Fruit fly (Drosophila melanogaster): Measurements from ENCODE around the gene croc.

croc gene

DNA sequence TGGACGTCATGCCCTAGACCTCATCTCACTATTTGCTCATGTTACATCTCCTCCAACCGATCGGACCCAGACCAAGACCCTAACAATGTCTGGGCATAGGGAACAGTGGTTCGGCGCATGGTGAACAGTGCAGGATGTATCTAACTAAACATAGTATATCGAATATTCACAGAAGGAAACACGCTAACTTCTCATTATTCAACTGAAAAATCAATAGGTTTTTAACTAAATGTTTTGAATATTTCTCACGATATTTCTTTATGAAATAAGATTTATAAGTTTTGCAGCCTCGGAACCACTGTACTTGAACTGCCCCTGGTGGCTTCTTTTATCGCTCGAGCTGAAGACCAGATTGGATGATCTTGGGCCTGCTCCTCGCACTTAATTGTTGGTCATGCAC, 22.7 kb downstream of the croc start (continued):
- TF ChIP-seq CG11695 (GFP tag; IDR thresholded peaks at IDR 0.05) (no peak), CG13894 (tag; optimal IDR thresholded peaks at IDR 0.05) (no peak), CG6254 (GFP tag; optimal IDR thresholded peaks at IDR 0.05) (peak; percentile 58), CG30403 (GFP tag; optimal IDR thresholded peaks at IDR 0.05) (peak; percentile 40), Doc3 (GFP tag; IDR thresholded peaks at IDR 0.05; ENCODE audit: partially characterized antibody) (no peak), fd3F (GFP tag; optimal IDR thresholded peaks at IDR 0.05) (no peak), CG32532 (GFP tag; IDR thresholded peaks at IDR 0.05) (no peak), hkb (optimal IDR thresholded peaks at IDR 0.05) (no peak), hkb (GFP tag; IDR thresholded peaks at IDR 0.05) (peak; percentile 58), CG2129 (GFP tag; IDR thresholded peaks at IDR 0.05; ENCODE audit: partially characterized antibody) (no peak), ranshi (GFP tag; IDR thresholded peaks at IDR 0.05) (peak; percentile 37; the same call in 1 of the 2 replicates), CG9932 (GFP tag; IDR thresholded peaks at IDR 0.05) (no peak), Neu2 (GFP tag; optimal IDR thresholded peaks at IDR 0.05; ENCODE audit: borderline replicate concordance) (no peak), B-H2 (GFP tag; optimal IDR thresholded peaks at IDR 0.05) (no peak), Elba2 (GFP tag; optimal IDR thresholded peaks at IDR 0.05) (no peak), Aef1 (GFP tag; IDR thresholded peaks at IDR 0.05) (peak; percentile 33; the same call in 1 of the 3 replicates), nau (GFP tag; optimal IDR thresholded peaks at IDR 0.05) (no peak), CG2712 (tag; optimal IDR thresholded peaks at IDR 0.05) (peak; percentile 84), Lhr (GFP tag; optimal IDR thresholded peaks at IDR 0.05) (no peak), tx (GFP tag; optimal IDR thresholded peaks at IDR 0.05) (no peak), Dip2 (GFP tag; IDR thresholded peaks at IDR 0.05) (no peak), cg (GFP tag; optimal IDR thresholded peaks at IDR 0.05) (no peak), CG4282 (GFP tag; optimal IDR thresholded peaks at IDR 0.05) (peak; percentile 80), dmrt11E (tag; optimal IDR thresholded peaks at IDR 0.05) (peak; percentile 86), chm (GFP tag; IDR thresholded peaks at IDR 0.05) (peak; percentile 81; the same call in 1 of the 2 replicates), CG10267 (tag; optimal IDR thresholded peaks at IDR 0.05) (peak; percentile 77), ttk (GFP tag; IDR thresholded peaks at IDR 0.05) (0 out of 2 replicates have a peak, but pooled peaks have one; percentile 37), CG11696 (GFP tag; IDR thresholded peaks at IDR 0.05) (no peak), bbx (GFP tag; IDR thresholded peaks at IDR 0.05; ENCODE audit: partially characterized antibody) (no peak), sim (GFP tag; IDR thresholded peaks at IDR 0.05) (peak; percentile 66; the same call in 1 of the 2 replicates), CG33213 (GFP tag; optimal IDR thresholded peaks at IDR 0.05) (peak; percentile 33), dmrt99B (tag; optimal IDR thresholded peaks at IDR 0.05) (peak; percentile 61), NK7.1 (GFP tag; optimal IDR thresholded peaks at IDR 0.05) (no peak), abd-A (tag; optimal IDR thresholded peaks at IDR 0.05) (no peak), vfl (GFP tag; optimal IDR thresholded peaks at IDR 0.05) (no peak), Hmr (GFP tag; optimal IDR thresholded peaks at IDR 0.05) (no peak), CG12071 (GFP tag; optimal IDR thresholded peaks at IDR 0.05) (no peak), pros (GFP tag; optimal IDR thresholded peaks at IDR 0.05) (peak; percentile 6), CG8765 (GFP tag; IDR thresholded peaks at IDR 0.05) (peak; percentile 81), mirr (GFP tag; optimal IDR thresholded peaks at IDR 0.05) (no peak), Pdp1 (GFP tag; optimal IDR thresholded peaks at IDR 0.05) (peak; percentile 29 to 56), Optix (GFP tag; IDR thresholded peaks at IDR 0.05) (0 out of 3 replicates have a peak, but pooled peaks have one; percentile 48), CG7745 (tag; optimal IDR thresholded peaks at IDR 0.05) (peak; percentile 21), CG10654 (GFP tag; optimal IDR thresholded peaks at IDR 0.05) (peak; percentile 24), B-H1 (GFP tag; IDR thresholded peaks at IDR 0.05) (no peak), Scr (GFP tag; IDR thresholded peaks at IDR 0.05; ENCODE audit: partially characterized antibody) (no peak), kay (GFP tag; optimal IDR thresholded peaks at IDR 0.05) (peak; percentile 29), CG1233 (GFP tag; optimal IDR thresholded peaks at IDR 0.05) (peak; percentile 31), zfh2 (GFP tag; optimal IDR thresholded peaks at IDR 0.05) (no peak), CG32767 (GFP tag; IDR thresholded peaks at IDR 0.05) (no peak), CG18476 (GFP tag; optimal IDR thresholded peaks at IDR 0.05) (peak; percentile 23)
